Worm (Caenorhabditis elegans) whole organism, young adult: Measurements from ENCODE around the gene Y25C1A.8.

ENCODE experiments used
- B0019.2 ChIP-seq: fragments of 200-800 bp; sonication (Bioruptor generic); conservative IDR thresholded peaks from 2 replicates; pipeline ENCODE4 v1.3.6; 2022; ENCODE audit warnings: missing genetic modification reagents, missing genetic modification characterization, missing compliant biosample characterization
- B0035.1 ChIP-seq: sonication (generic microtip); optimal IDR thresholded peaks from 2 replicates; lab custom pipeline; 2016; ENCODE audit warnings: missing genetic modification characterization, mild to moderate bottlenecking, missing compliant biosample characterization, missing genotype, missing genetic modification reagents
- C06A6.2 ChIP-seq: fragments of 200-800 bp; sonication (Bioruptor generic); conservative IDR thresholded peaks from 2 replicates; pipeline ENCODE4 v1.3.6; 2022; ENCODE audit warnings: missing genetic modification characterization, missing compliant biosample characterization
- D2030.7 ChIP-seq: fragments of 200-800 bp; sonication (Bioruptor generic); IDR thresholded peaks from 2 replicates; pipeline ENCODE4 v1.3.6; 2022; ENCODE audit warnings: missing genetic modification reagents, missing genetic modification characterization, missing compliant biosample characterization
- F10E7.11 ChIP-seq: sonication (generic microtip); optimal IDR thresholded peaks from 2 replicates; lab custom pipeline; 2017; ENCODE audit warnings: mild to moderate bottlenecking, missing genetic modification characterization, moderate library complexity, missing compliant biosample characterization
- F52B5.7 ChIP-seq: sonication (generic microtip); optimal IDR thresholded peaks from 2 replicates; lab custom pipeline; 2016; ENCODE audit warnings: mild to moderate bottlenecking, missing genetic modification characterization, missing compliant biosample characterization
- F55B11.4 ChIP-seq: sonication (generic microtip); optimal IDR thresholded peaks from 2 replicates; lab custom pipeline; 2016; ENCODE audit warnings: missing compliant biosample characterization, missing genetic modification characterization, borderline replicate concordance; ENCODE audit not compliant: insufficient read depth
- K11D2.4 ChIP-seq: fragments of 200-800 bp; sonication (Bioruptor generic); IDR thresholded peaks from 2 replicates; pipeline ENCODE4 v1.3.6; 2022; ENCODE audit warnings: missing genetic modification reagents, missing genetic modification characterization, missing compliant biosample characterization
- Y56A3A.18 ChIP-seq: fragments of 200-800 bp; sonication (Bioruptor generic); IDR thresholded peaks from 2 replicates; pipeline ENCODE4 v1.3.6; 2022; ENCODE audit warnings: missing genetic modification reagents, missing genetic modification characterization, missing compliant biosample characterization
- akir-1 ChIP-seq: fragments of 200-800 bp; sonication (Bioruptor generic); optimal IDR thresholded peaks from 2 replicates; lab custom pipeline; 2018; ENCODE audit warnings: mild to moderate bottlenecking, missing genetic modification characterization, moderate library complexity, missing compliant biosample characterization
- aptf-2 ChIP-seq: fragments of 200-800 bp; sonication (Bioruptor generic); conservative IDR thresholded peaks from 2 replicates; pipeline ENCODE4 v1.3.6; 2022; ENCODE audit warnings: missing genetic modification reagents, missing genetic modification characterization, missing compliant biosample characterization
- atf-7 ChIP-seq: sonication (generic microtip); optimal IDR thresholded peaks from 2 replicates; lab custom pipeline; 2017; ENCODE audit warnings: mild to moderate bottlenecking, missing genetic modification characterization, missing compliant biosample characterization
- attf-3 ChIP-seq: fragments of 200-800 bp; sonication (Bioruptor generic); conservative IDR thresholded peaks from 2 replicates; pipeline ENCODE4 v1.3.6; 2022; ENCODE audit warnings: missing genetic modification reagents, missing genetic modification characterization, missing compliant biosample characterization
- attf-5 ChIP-seq: fragments of 200-800 bp; sonication (Bioruptor generic); optimal IDR thresholded peaks from 2 replicates; lab custom pipeline; 2018; ENCODE audit warnings: mild to moderate bottlenecking, missing genetic modification characterization, missing compliant biosample characterization
- attf-6 ChIP-seq: fragments of 200-800 bp; sonication (Bioruptor generic); IDR thresholded peaks from 2 replicates; pipeline ENCODE4 v1.3.6; 2022; ENCODE audit warnings: missing genetic modification reagents, missing genetic modification characterization, missing compliant biosample characterization
- ccch-3 ChIP-seq: fragments of 200-800 bp; sonication (Bioruptor generic); optimal IDR thresholded peaks from 2 replicates; lab custom pipeline; 2018; ENCODE audit warnings: mild to moderate bottlenecking, missing genetic modification characterization, missing compliant biosample characterization
- cebp-1 ChIP-seq, 2 experiments: fragments of 200-800 bp in 1 of 2; sonication (Bioruptor generic) in 1 of 2; sonication (generic microtip) in 1 of 2; IDR thresholded peaks in 1 of 2; optimal IDR thresholded peaks in 1 of 2; 2 replicates each; pipeline versions ENCODE4 v1.3.6 to Lab custom; 2017 to 2022; ENCODE audit warnings: missing compliant biosample characterization in 2 of 2, missing genetic modification characterization in 2 of 2, mild to moderate bottlenecking in 1 of 2, missing genetic modification reagents in 1 of 2, moderate library complexity in 1 of 2
- cebp-2 ChIP-seq: fragments of 200-800 bp; sonication (Bioruptor generic); IDR thresholded peaks from 2 replicates; pipeline ENCODE4 v1.3.6; 2022; ENCODE audit warnings: missing genetic modification characterization, missing compliant biosample characterization
- ceh-58 ChIP-seq: fragments of 200-800 bp; sonication (Bioruptor generic); IDR thresholded peaks from 2 replicates; pipeline ENCODE4 v1.3.6; 2022; ENCODE audit warnings: missing genetic modification characterization, missing compliant biosample characterization
- die-1 ChIP-seq: sonication (generic microtip); optimal IDR thresholded peaks from 2 replicates; lab custom pipeline; 2016; ENCODE audit warnings: missing genotype, mild to moderate bottlenecking, missing genetic modification characterization, missing compliant biosample characterization
- dox-1 ChIP-seq: fragments of 200-800 bp; sonication (Bioruptor generic); IDR thresholded peaks from 2 replicates; pipeline ENCODE4 v1.3.6; 2022; ENCODE audit warnings: missing genetic modification reagents, missing genetic modification characterization, missing compliant biosample characterization
- dpl-1 ChIP-seq: fragments of 150-350 bp; optimal IDR thresholded peaks from 2 replicates; lab custom pipeline; 2014; ENCODE audit warnings: missing biosample characterization, missing genetic modification reagents, missing genetic modification characterization
- efl-1 ChIP-seq: fragments of 150-350 bp; optimal IDR thresholded peaks from 2 replicates; lab custom pipeline; 2014; ENCODE audit warnings: missing biosample characterization, missing genetic modification reagents, missing genetic modification characterization
- ets-4 ChIP-seq: fragments of 200-800 bp; sonication (Bioruptor generic); optimal IDR thresholded peaks from 2 replicates; lab custom pipeline; 2018; ENCODE audit warnings: mild to moderate bottlenecking, missing genetic modification characterization, missing compliant biosample characterization
- fkh-3 ChIP-seq: sonication (generic microtip); optimal IDR thresholded peaks from 2 replicates; lab custom pipeline; 2016; ENCODE audit warnings: mild to moderate bottlenecking, missing genetic modification characterization, missing compliant biosample characterization
- gei-17 ChIP-seq: fragments of 200-800 bp; sonication (Bioruptor generic); optimal IDR thresholded peaks from 2 replicates; lab custom pipeline; 2018; ENCODE audit warnings: mild to moderate bottlenecking, missing genetic modification characterization, missing compliant biosample characterization
- him-1 ChIP-seq: sonication (generic microtip); optimal IDR thresholded peaks from 2 replicates; lab custom pipeline; 2016; ENCODE audit warnings: missing genotype, missing genetic modification reagents, missing genetic modification characterization, missing compliant biosample characterization
- hlh-12 ChIP-seq: sonication (generic microtip); optimal IDR thresholded peaks from 2 replicates; lab custom pipeline; 2016; ENCODE audit warnings: missing genetic modification characterization, missing compliant biosample characterization
- hmg-1.2 ChIP-seq: fragments of 200-800 bp; sonication (Bioruptor generic); IDR thresholded peaks from 2 replicates; pipeline ENCODE4 v1.3.6; 2022; ENCODE audit warnings: missing genetic modification reagents, missing genetic modification characterization, missing compliant biosample characterization
- lag-1 ChIP-seq: fragments of 200-800 bp; sonication (Bioruptor generic); IDR thresholded peaks from 2 replicates; pipeline ENCODE4 v1.3.6; 2022; ENCODE audit warnings: missing genetic modification reagents, missing genetic modification characterization, missing compliant biosample characterization
- lin-35 ChIP-seq, 3 experiments: fragments of 150-350 bp in 2 of 3; sonication (generic microtip) in 1 of 3; optimal IDR thresholded peaks; 2 replicates each; lab custom pipeline; 2014 to 2018; ENCODE audit warnings: missing biosample characterization in 3 of 3, missing genetic modification characterization in 3 of 3, missing genetic modification reagents in 3 of 3
- lsy-27 ChIP-seq: sonication (generic microtip); optimal IDR thresholded peaks from 2 replicates; lab custom pipeline; 2017; ENCODE audit warnings: missing genetic modification characterization, mild to moderate bottlenecking, missing compliant biosample characterization, antibody characterized with exemption, missing genotype, borderline replicate concordance; ENCODE audit not compliant: insufficient read depth
- madf-10 ChIP-seq: sonication (generic microtip); optimal IDR thresholded peaks from 2 replicates; lab custom pipeline; 2016; ENCODE audit warnings: mild to moderate bottlenecking, missing genetic modification characterization, missing compliant biosample characterization
- madf-6 ChIP-seq: fragments of 200-800 bp; sonication (Bioruptor generic); IDR thresholded peaks from 2 replicates; pipeline ENCODE4 v1.3.6; 2022; ENCODE audit warnings: missing genetic modification reagents, missing genetic modification characterization, missing compliant biosample characterization
- nhr-179 ChIP-seq: sonication (generic microtip); optimal IDR thresholded peaks from 2 replicates; lab custom pipeline; 2016; ENCODE audit warnings: mild to moderate bottlenecking, missing genetic modification characterization, missing compliant biosample characterization
- nhr-80 ChIP-seq: sonication (generic microtip); optimal IDR thresholded peaks from 2 replicates; lab custom pipeline; 2016; ENCODE audit warnings: missing genetic modification characterization, missing compliant biosample characterization
- rcor-1 ChIP-seq: fragments of 200-800 bp; sonication (Bioruptor generic); IDR thresholded peaks from 2 replicates; pipeline ENCODE4 v1.3.6; 2022; ENCODE audit warnings: missing genetic modification reagents, missing genetic modification characterization, missing compliant biosample characterization
- rpc-1 ChIP-seq, 2 experiments: fragments of 150-350 bp in 1 of 2; sonication (generic microtip) in 1 of 2; optimal IDR thresholded peaks; 2 replicates each; lab custom pipeline; 2014 to 2018; ENCODE audit warnings: missing biosample characterization in 1 of 2, missing genetic modification characterization in 1 of 2, missing genetic modification reagents in 1 of 2, missing genotype in 1 of 2
- sea-2 ChIP-seq: fragments of 200-800 bp; sonication (Bioruptor generic); IDR thresholded peaks from 2 replicates; pipeline ENCODE4 v1.3.6; 2022; ENCODE audit warnings: missing genetic modification characterization, missing compliant biosample characterization
- snpc-1.1 ChIP-seq: sonication (generic microtip); optimal IDR thresholded peaks from 2 replicates; lab custom pipeline; 2017; ENCODE audit warnings: missing genetic modification characterization, mild to moderate bottlenecking, missing compliant biosample characterization, antibody characterized with exemption, moderate library complexity, missing genotype, missing genetic modification reagents; ENCODE audit not compliant: insufficient read depth
- snpc-4 ChIP-seq, 5 experiments: fragments of 150-350 bp in 1 of 5; sonication (generic microtip) in 4 of 5; optimal IDR thresholded peaks; 2 replicates each; lab custom pipeline; 2014 to 2018; ENCODE audit warnings: missing genetic modification characterization in 5 of 5, missing biosample characterization in 3 of 5, antibody characterized with exemption in 2 of 5, mild to moderate bottlenecking in 2 of 5, missing compliant biosample characterization in 2 of 5, missing genotype in 2 of 5, moderate library complexity in 2 of 5, missing genetic modification reagents in 1 of 5
- somi-1 ChIP-seq: fragments of 200-800 bp; sonication (Bioruptor generic); optimal IDR thresholded peaks from 2 replicates; lab custom pipeline; 2018; ENCODE audit warnings: mild to moderate bottlenecking, missing genetic modification characterization, missing compliant biosample characterization
- sptf-2 ChIP-seq: fragments of 200-800 bp; sonication (Bioruptor generic); optimal IDR thresholded peaks from 2 replicates; lab custom pipeline; 2018; ENCODE audit warnings: mild to moderate bottlenecking, missing genetic modification characterization, missing compliant biosample characterization
- tlf-1 ChIP-seq: fragments of 200-800 bp; sonication (Bioruptor generic); optimal IDR thresholded peaks from 2 replicates; lab custom pipeline; 2018; ENCODE audit warnings: mild to moderate bottlenecking, missing genetic modification characterization, missing compliant biosample characterization
- ztf-25 ChIP-seq: fragments of 200-800 bp; sonication (Bioruptor generic); IDR thresholded peaks from 2 replicates; pipeline ENCODE4 v1.3.6; 2022; ENCODE audit warnings: missing genetic modification reagents, missing genetic modification characterization, missing compliant biosample characterization
- ztf-26 ChIP-seq: sonication (generic microtip); optimal IDR thresholded peaks from 2 replicates; lab custom pipeline; 2017; ENCODE audit warnings: missing genetic modification characterization, missing compliant biosample characterization
- ztf-28 ChIP-seq: fragments of 200-800 bp; sonication (Bioruptor generic); IDR thresholded peaks from 2 replicates; pipeline ENCODE4 v1.3.6; 2022; ENCODE audit warnings: missing genetic modification reagents, missing genetic modification characterization, missing compliant biosample characterization

Gene Y25C1A.8

DNA sequence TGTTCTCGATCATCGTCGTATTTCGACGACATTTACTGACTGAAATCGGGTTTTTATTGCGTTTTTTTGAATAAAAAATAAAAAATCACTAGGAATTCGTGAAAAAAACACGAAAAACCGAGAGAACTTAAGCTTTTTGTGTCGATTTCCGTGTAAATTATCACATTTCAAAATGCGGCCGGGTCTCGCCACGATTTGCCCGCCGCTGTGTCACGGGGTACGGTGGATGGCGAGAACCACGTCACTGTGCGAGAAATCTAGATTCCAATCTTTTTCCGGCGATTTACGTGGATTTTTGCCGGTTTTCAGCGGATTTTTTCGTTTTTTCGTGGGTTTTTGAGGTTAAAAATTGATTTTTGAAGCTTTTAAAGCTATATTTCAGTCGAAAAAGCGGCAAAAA, at the start of gene Y25C1A.8 (continued):
- TF ChIP-seq nhr-80 (tag; lab: Kevin White, UChicago) (peak; percentile 41), Y56A3A.18 (GFP tag; lab: Robert Waterston, UW) (no peak; the same call in 1 of the 2 replicates), ets-4 (peak; percentile 78), rpc-1 (optimal IDR thresholded peaks at IDR 0.05; lab: Kevin White, UChicago) (peak; percentile 24), rpc-1 (tag; optimal IDR thresholded peaks at IDR 0.05; lab: Kevin White, UChicago) (no peak), snpc-1.1 (tag; lab: Kevin White, UChicago) (no peak), cebp-2 (no peak), aptf-2 (GFP tag; lab: Robert Waterston, UW) (no peak), B0035.1 (peak; percentile 40), dpl-1 (peak; percentile 37), atf-7 (tag; lab: Kevin White, UChicago) (peak; percentile 97), attf-6 (GFP tag; lab: Robert Waterston, UW) (no peak), him-1 (tag; lab: Kevin White, UChicago) (peak; percentile 30), nhr-179 (tag; lab: Kevin White, UChicago) (no peak), F10E7.11 (tag; lab: Kevin White, UChicago) (no peak), madf-6 (GFP tag; lab: Robert Waterston, UW) (peak; percentile 88), madf-10 (tag; lab: Kevin White, UChicago) (peak; percentile 51), tlf-1 (GFP tag; lab: Kevin White, UChicago) (no peak), F55B11.4 (tag; lab: Kevin White, UChicago) (no peak), B0019.2 (GFP tag; lab: Robert Waterston, UW) (no peak), dox-1 (GFP tag; lab: Robert Waterston, UW) (no peak; the same call in 1 of the 2 replicates), somi-1 (GFP tag; lab: Kevin White, UChicago) (no peak), die-1 (tag; lab: Kevin White, UChicago) (no peak), lin-35 (GFP tag; optimal IDR thresholded peaks at IDR 0.05; lab: Kevin White, UChicago) (peak; percentile 3 to 90 (median 71)), lag-1 (GFP tag; lab: Robert Waterston, UW) (no peak), efl-1 (peak; percentile 51), attf-5 (peak; percentile 83), attf-3 (no peak), hlh-12 (tag; lab: Kevin White, UChicago) (no peak), fkh-3 (tag; lab: Kevin White, UChicago) (no peak), ceh-58 (no peak), gei-17 (GFP tag; lab: Kevin White, UChicago) (peak; percentile 74), ztf-28 (peak; percentile 56; the same call in 1 of the 2 replicates), snpc-4 (GFP tag; optimal IDR thresholded peaks at IDR 0.05; lab: Kevin White, UChicago) (peak; percentile 63), snpc-4 (tag; optimal IDR thresholded peaks at IDR 0.05; lab: Kevin White, UChicago) (peak in 3 of 4 experiments; percentile 71 to 73 (median 73)), hmg-1.2 (GFP tag; lab: Robert Waterston, UW) (peak; percentile 75), C06A6.2 (peak; percentile 60; the same call in 1 of the 2 replicates), ccch-3 (GFP tag; lab: Kevin White, UChicago) (no peak), K11D2.4 (GFP tag; lab: Robert Waterston, UW) (no peak; the same call in 1 of the 2 replicates), cebp-1 (GFP tag; IDR thresholded peaks at IDR 0.05; lab: Robert Waterston, UW) (peak; percentile 86), cebp-1 (tag; optimal IDR thresholded peaks at IDR 0.05; lab: Kevin White, UChicago) (peak; percentile 95), ztf-25 (no peak), sea-2 (GFP tag; lab: Robert Waterston, UW) (no peak), lsy-27 (no peak), sptf-2 (GFP tag; lab: Kevin White, UChicago) (no peak), rcor-1 (GFP tag; lab: Robert Waterston, UW) (no peak; the same call in 1 of the 2 replicates), D2030.7 (GFP tag; lab: Robert Waterston, UW) (peak; percentile 75; the same call in 1 of the 2 replicates), F52B5.7 (no peak), ztf-26 (tag; lab: Kevin White, UChicago) (peak; percentile 83), akir-1 (GFP tag; lab: Kevin White, UChicago) (no peak)
